Worm (Caenorhabditis elegans) whole organism, early embryonic: Measurements from ENCODE around the gene emb-27.

Experiments
- B0310.2 ChIP-seq: sonication (generic microtip); optimal IDR thresholded peaks from 2 replicates; lab custom pipeline; 2016; ENCODE audit warnings: mild to moderate bottlenecking, missing genetic modification characterization, missing compliant biosample characterization
- aly-1 ChIP-seq: sonication (generic microtip); optimal IDR thresholded peaks from 2 replicates; lab custom pipeline; 2016; ENCODE audit warnings: missing genetic modification characterization, missing compliant biosample characterization
- ama-1 ChIP-seq: fragments of 150-350 bp; optimal IDR thresholded peaks from 2 replicates; lab custom pipeline; 2014
- ceh-13 ChIP-seq: fragments of 200-800 bp; sonication (Bioruptor generic); optimal IDR thresholded peaks from 2 replicates; lab custom pipeline; 2018; ENCODE audit warnings: mild to moderate bottlenecking, missing genetic modification characterization, missing compliant biosample characterization
- flt-1 ChIP-seq: fragments of 200-800 bp; sonication (Bioruptor generic); IDR thresholded peaks from 2 replicates; pipeline ENCODE4 v1.3.6; 2022; ENCODE audit warnings: missing genetic modification characterization, missing compliant biosample characterization
- scrt-1 ChIP-seq: fragments of 200-800 bp; sonication (Bioruptor generic); IDR thresholded peaks from 2 replicates; pipeline ENCODE4 v1.3.6; 2022; ENCODE audit warnings: missing genetic modification characterization, missing compliant biosample characterization
- tbx-37 ChIP-seq: fragments of 200-800 bp; sonication (Bioruptor generic); conservative IDR thresholded peaks from 2 replicates; pipeline ENCODE4 v1.3.6; 2022; ENCODE audit warnings: missing genetic modification reagents, missing genetic modification characterization, missing compliant biosample characterization
- tra-4 ChIP-seq: sonication (generic microtip); optimal IDR thresholded peaks from 2 replicates; lab custom pipeline; 2017; ENCODE audit warnings: missing genetic modification characterization, missing compliant biosample characterization

ce11 chrII:8162120-8162648 lies at the start of gene emb-27, which contains the start of gene rrf-3:
- TF ChIP-seq B0310.2 (tag; lab: Kevin White, UChicago), result no peak
- TF ChIP-seq tbx-37 (GFP tag; lab: Robert Waterston, UW), result no peak
- no peak for TF ChIP-seq ceh-13 (GFP tag; lab: Kevin White, UChicago)
- no peak for TF ChIP-seq flt-1
- TF ChIP-seq ama-1 (lab: Kevin White, UChicago), result no peak
- TF ChIP-seq aly-1 (tag; lab: Kevin White, UChicago), result no peak
- no peak for TF ChIP-seq tra-4 (tag; lab: Kevin White, UChicago)
- TF ChIP-seq scrt-1 (GFP tag; lab: Robert Waterston, UW), result no peak
